Fruit fly (Drosophila melanogaster) whole organism, wandering third instar larva: ENCODE measurements around the gene CG13031.

Experiments
- Abd-B ChIP-seq: fragments of >200 bp; optimal IDR thresholded peaks from 2 replicates; lab custom pipeline; 2017; ENCODE audit warnings: missing biosample characterization, missing genetic modification characterization
- CG32264 ChIP-seq: fragments of 200-800 bp; sonication (Bioruptor generic); optimal IDR thresholded peaks from 2 replicates; lab custom pipeline; 2016; ENCODE audit warnings: missing biosample characterization, missing genetic modification characterization
- Dfd ChIP-seq: fragments of >200 bp; optimal IDR thresholded peaks from 2 replicates; lab custom pipeline; 2017; ENCODE audit warnings: missing biosample characterization, missing genetic modification characterization
- Dif ChIP-seq: fragments of 200-275, 200-300 bp; sonication (Bioruptor generic); optimal IDR thresholded peaks from 2 replicates; lab custom pipeline; 2018; ENCODE audit warnings: missing biosample characterization, missing genetic modification characterization; ENCODE audit not compliant: partially characterized antibody
- GATAd ChIP-seq: sonication (Bioruptor generic); optimal IDR thresholded peaks from 2 replicates; lab custom pipeline; 2016; ENCODE audit warnings: missing biosample characterization, missing genetic modification characterization
- Hr83 ChIP-seq: fragments of 200-300 bp; sonication (Bioruptor generic); optimal IDR thresholded peaks from 2 replicates; lab custom pipeline; 2016; ENCODE audit warnings: missing biosample characterization, mild to moderate bottlenecking, missing genetic modification characterization, moderate library complexity; ENCODE audit not compliant: poor library complexity, severe bottlenecking
- Jra ChIP-seq: sonication (Bioruptor generic); optimal IDR thresholded peaks from 2 replicates; lab custom pipeline; 2016; ENCODE audit warnings: missing biosample characterization, missing genetic modification characterization
- Mio ChIP-seq: sonication (Bioruptor generic); optimal IDR thresholded peaks from 2 replicates; lab custom pipeline; 2016; ENCODE audit warnings: missing biosample characterization, missing genetic modification characterization
- Myc ChIP-seq: fragments of >200 bp; optimal IDR thresholded peaks from 2 replicates; lab custom pipeline; 2017
- OdsH ChIP-seq: fragments of 200-800 bp; sonication (Bioruptor generic); optimal IDR thresholded peaks from 2 replicates; lab custom pipeline; 2016; ENCODE audit warnings: missing biosample characterization, mild to moderate bottlenecking, missing genetic modification characterization
- Rel ChIP-seq, 2 experiments: fragments of 200-800 bp; sonication (Bioruptor generic) in 1 of 2; optimal IDR thresholded peaks; 2 replicates in 1 of 2; 3 replicates in 1 of 2; lab custom pipeline; 2016 to 2019; ENCODE audit warnings: mild to moderate bottlenecking in 2 of 2, missing biosample characterization in 2 of 2, missing genetic modification characterization in 2 of 2, moderate library complexity in 1 of 2
- Sp1 ChIP-seq: fragments of 200-800 bp; sonication (Bioruptor generic); optimal IDR thresholded peaks from 3 replicates; lab custom pipeline; 2019; ENCODE audit warnings: missing biosample characterization, mild to moderate bottlenecking, missing genetic modification characterization, moderate library complexity
- Vsx2 ChIP-seq: fragments of 200-300, 225-300 bp; sonication (Bioruptor generic); optimal IDR thresholded peaks from 2 replicates; lab custom pipeline; 2018; ENCODE audit warnings: missing biosample characterization, missing genetic modification characterization; ENCODE audit not compliant: partially characterized antibody
- dl ChIP-seq, 2 experiments: fragments of 175-275, 200-275 bp in 1 of 2; fragments of 200-275 bp in 1 of 2; sonication (Bioruptor generic); optimal IDR thresholded peaks; lab custom pipeline; 2018; ENCODE audit warnings: mild to moderate bottlenecking in 2 of 2, missing biosample characterization in 2 of 2, missing genetic modification characterization in 2 of 2, moderate library complexity in 2 of 2; ENCODE audit not compliant: partially characterized antibody in 2 of 2, insufficient read depth in 1 of 2
- dmrt93B ChIP-seq: fragments of 200-800 bp; sonication (Bioruptor generic); optimal IDR thresholded peaks from 2 replicates; lab custom pipeline; 2018; ENCODE audit warnings: missing biosample characterization, mild to moderate bottlenecking, missing genetic modification characterization
- dsf ChIP-seq: sonication (Bioruptor generic); optimal IDR thresholded peaks from 2 replicates; lab custom pipeline; 2016; ENCODE audit warnings: missing biosample characterization, missing genetic modification characterization, borderline replicate concordance
- ey ChIP-seq: fragments of 200-800 bp; sonication (Bioruptor generic); optimal IDR thresholded peaks from 2 replicates; lab custom pipeline; 2016; ENCODE audit warnings: missing biosample characterization, missing genetic modification characterization
- foxo ChIP-seq, 2 experiments: fragments of 200-800 bp; sonication (Bioruptor generic); optimal IDR thresholded peaks; 2 replicates in 1 of 2; 3 replicates in 1 of 2; lab custom pipeline; 2016 to 2017; ENCODE audit warnings: missing biosample characterization in 2 of 2, missing genetic modification characterization in 2 of 2
- fru ChIP-seq: fragments of 200-800 bp; sonication (Bioruptor generic); optimal IDR thresholded peaks from 3 replicates; lab custom pipeline; 2016; ENCODE audit warnings: missing biosample characterization, mild to moderate bottlenecking, missing genetic modification characterization
- h ChIP-seq: fragments of 200-800 bp; sonication (Bioruptor generic); optimal IDR thresholded peaks from 3 replicates; lab custom pipeline; 2016; ENCODE audit warnings: missing biosample characterization, mild to moderate bottlenecking, missing genetic modification characterization
- jim ChIP-seq: fragments of 175-275, 200-325 bp; sonication (Bioruptor generic); optimal IDR thresholded peaks from 2 replicates; lab custom pipeline; 2016; ENCODE audit warnings: missing biosample characterization, mild to moderate bottlenecking, missing genetic modification characterization
- pan ChIP-seq: fragments of >200 bp; optimal IDR thresholded peaks from 2 replicates; lab custom pipeline; 2017
- psq ChIP-seq: fragments of 200-800 bp; sonication (Bioruptor generic); optimal IDR thresholded peaks from 3 replicates; lab custom pipeline; 2017; ENCODE audit warnings: missing biosample characterization, mild to moderate bottlenecking, missing genetic modification characterization, moderate library complexity
- rgr ChIP-seq: fragments of 200-800 bp; sonication (Bioruptor generic); optimal IDR thresholded peaks from 3 replicates; lab custom pipeline; 2016; ENCODE audit warnings: missing biosample characterization, mild to moderate bottlenecking, missing genetic modification characterization
- tai ChIP-seq: sonication (Bioruptor generic); optimal IDR thresholded peaks from 2 replicates; lab custom pipeline; 2016; ENCODE audit warnings: missing biosample characterization, missing genetic modification characterization
- usp ChIP-seq: fragments of >200 bp; optimal IDR thresholded peaks from 2 replicates; lab custom pipeline; 2017; ENCODE audit warnings: missing biosample characterization, missing genetic modification characterization
- woc ChIP-seq: sonication (Bioruptor generic); optimal IDR thresholded peaks from 2 replicates; lab custom pipeline; 2016; ENCODE audit warnings: missing biosample characterization, mild to moderate bottlenecking, missing genetic modification characterization

Gene CG13031

DNA sequence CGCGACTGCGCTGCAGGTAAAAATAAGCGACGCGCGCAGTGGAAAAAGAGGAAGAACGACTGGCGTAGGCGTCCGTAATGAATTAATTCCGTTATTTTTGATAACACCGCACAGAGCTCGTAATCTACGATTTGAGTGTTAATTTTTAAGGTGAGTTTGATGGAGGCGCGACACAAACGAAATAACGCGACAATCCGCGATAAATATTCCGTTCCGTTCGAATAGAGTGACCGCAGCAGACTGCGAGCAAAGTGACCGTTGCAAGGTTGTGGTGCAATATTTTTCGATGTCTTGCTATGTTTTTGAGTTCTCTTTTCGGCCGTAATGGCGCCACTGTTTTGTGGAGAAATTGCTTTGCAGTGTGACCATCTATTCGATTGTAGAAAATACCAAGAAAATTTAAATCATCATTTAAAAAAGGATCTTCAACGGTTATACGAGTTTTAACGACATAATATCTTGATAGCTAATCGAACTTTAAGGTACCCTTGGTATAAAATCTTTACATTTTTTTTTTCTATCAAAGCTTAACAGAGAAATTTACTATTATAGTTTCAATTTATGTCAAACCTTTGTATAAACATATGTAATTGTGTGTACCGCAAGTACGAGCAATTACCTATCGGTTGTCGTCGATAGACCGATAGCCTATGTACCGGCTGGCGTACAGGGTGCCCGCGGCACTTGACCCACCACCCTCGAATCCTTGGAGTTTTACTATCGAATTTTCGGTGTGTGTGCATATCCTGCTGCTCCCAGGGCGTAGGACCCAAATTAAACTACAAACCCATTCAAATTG is 13.0 kb upstream of the CG13031 start, which contains the start of the genes CG43954, Lasp and Dab:
CG43954 (minus strand) TSS at position 248 of the 799 bp plus-strand sequence.
Lasp (minus strand) TSS at position 248 of the 799 bp plus-strand sequence.
Dab (plus strand) TSS at position 697 of the 799 bp plus-strand sequence.
- peak; percentile 41 for TF ChIP-seq dsf (GFP tag; lab: Kevin White, UChicago)
- TF ChIP-seq h (GFP tag; lab: Kevin White, UChicago), result peak; percentile 56
- TF ChIP-seq Myc (lab: Kevin White, UChicago), result peak; percentile 86
- TF ChIP-seq Rel (GFP tag; optimal IDR thresholded peaks at IDR 0.05; lab: Kevin White, UChicago), result no peak
- TF ChIP-seq Rel (tag; optimal IDR thresholded peaks at IDR 0.05; lab: Kevin White, UChicago), result peak; percentile 42
- TF ChIP-seq fru, result no peak
- TF ChIP-seq jim (GFP tag; lab: Kevin White, UChicago), result no peak
- peak; percentile 17 for TF ChIP-seq Dif (GFP tag; lab: Kevin White, UChicago)
- peak; percentile 41 for TF ChIP-seq rgr
- TF ChIP-seq Jra (GFP tag; lab: Kevin White, UChicago), result peak; percentile 47
- TF ChIP-seq Mio (GFP tag; lab: Kevin White, UChicago), result no peak
- no peak for TF ChIP-seq pan (lab: Kevin White, UChicago)
- peak; percentile 44 for TF ChIP-seq Sp1
- peak; percentile 43 for TF ChIP-seq Hr83 (GFP tag; lab: Kevin White, UChicago)
- no peak for TF ChIP-seq Abd-B
- peak in 1 of 2 experiments; percentile 45 for TF ChIP-seq foxo (GFP tag; optimal IDR thresholded peaks at IDR 0.05; lab: Kevin White, UChicago)

dm6 chr3L:16712371-16712770 is 12.3 kb upstream of the CG13031 start:
- TF ChIP-seq OdsH (GFP tag; lab: Kevin White, UChicago) (no peak), dmrt93B (no peak), woc (GFP tag; lab: Kevin White, UChicago) (no peak), Hr83 (GFP tag; lab: Kevin White, UChicago) (no peak), foxo (GFP tag; optimal IDR thresholded peaks at IDR 0.05; lab: Kevin White, UChicago) (no peak), Dfd (GFP tag; lab: Kevin White, UChicago) (no peak), Sp1 (no peak), Jra (GFP tag; lab: Kevin White, UChicago) (no peak), psq (GFP tag; lab: Kevin White, UChicago) (no peak)

dm6 chr3L:16713446-16714192 is 11.0 kb upstream of the CG13031 start:
- TF ChIP-seq Abd-B (no peak), Rel (GFP tag; optimal IDR thresholded peaks at IDR 0.05; lab: Kevin White, UChicago) (no peak), Rel (tag; optimal IDR thresholded peaks at IDR 0.05; lab: Kevin White, UChicago) (no peak), Vsx2 (GFP tag; lab: Kevin White, UChicago) (no peak), Jra (GFP tag; lab: Kevin White, UChicago) (no peak), dsf (GFP tag; lab: Kevin White, UChicago) (no peak), psq (GFP tag; lab: Kevin White, UChicago) (no peak), ey (GFP tag; lab: Kevin White, UChicago) (no peak), dmrt93B (no peak), dl (GFP tag; optimal IDR thresholded peaks at IDR 0.05; lab: Kevin White, UChicago; ENCODE audit: insufficient read depth in 1 of 2, partially characterized antibody in 2 of 2) (no peak), GATAd (GFP tag; lab: Kevin White, UChicago) (no peak), usp (GFP tag; lab: Kevin White, UChicago) (no peak), rgr (no peak), Myc (lab: Kevin White, UChicago) (no peak), OdsH (GFP tag; lab: Kevin White, UChicago) (no peak), woc (GFP tag; lab: Kevin White, UChicago) (no peak), jim (GFP tag; lab: Kevin White, UChicago) (no peak)

dm6 chr3L:16714193-16714538 is 10.5 kb upstream of the CG13031 start:
- TF ChIP-seq dl (GFP tag; optimal IDR thresholded peaks at IDR 0.05; lab: Kevin White, UChicago; ENCODE audit: insufficient read depth in 1 of 2, partially characterized antibody in 2 of 2) (no peak), Myc (lab: Kevin White, UChicago) (no peak), tai (GFP tag; lab: Kevin White, UChicago) (no peak), CG32264 (no peak), OdsH (GFP tag; lab: Kevin White, UChicago) (no peak), woc (GFP tag; lab: Kevin White, UChicago) (no peak), ey (GFP tag; lab: Kevin White, UChicago) (no peak), Abd-B (no peak), Dif (GFP tag; lab: Kevin White, UChicago) (no peak)
